Worm (Caenorhabditis elegans): Measurements from ENCODE around the gene R74.7.

DNA sequence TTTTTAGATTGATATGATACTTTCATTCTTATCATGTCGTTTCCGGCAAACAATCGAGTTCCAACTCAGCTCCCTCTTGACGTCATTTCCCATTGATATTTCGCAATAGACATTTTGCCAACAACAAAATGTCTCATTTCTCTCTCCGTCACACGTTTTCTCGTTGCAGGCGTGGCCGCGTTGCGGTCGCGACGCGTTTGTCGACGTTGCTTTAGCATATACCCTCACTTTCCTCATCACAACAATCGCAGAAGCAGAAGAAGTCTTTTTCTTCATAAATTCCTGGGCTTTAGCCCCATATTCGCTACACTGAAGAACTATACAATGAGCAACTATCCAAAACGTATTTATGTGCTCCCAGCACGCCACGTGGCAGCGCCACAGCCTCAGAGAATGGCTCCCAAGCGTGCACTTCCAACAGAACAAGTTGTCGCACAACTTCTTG is 10.5 kb upstream of the R74.7 start, which contains the start of gene xbp-1:
- TF ChIP-seq aly-2 (tag; optimal IDR thresholded peaks at IDR 0.05) (peak; percentile 45), dsc-1 (tag; optimal IDR thresholded peaks at IDR 0.05) (peak; percentile 54), elt-3 (tag; optimal IDR thresholded peaks at IDR 0.05) (peak in 4 of 6 experiments; percentile 25 to 75 (median 64)), sox-4 (tag; optimal IDR thresholded peaks at IDR 0.05) (no peak), aha-1 (tag; optimal IDR thresholded peaks at IDR 0.05) (no peak), nhr-12 (tag; optimal IDR thresholded peaks at IDR 0.05) (no peak), lin-15B (tag; optimal IDR thresholded peaks at IDR 0.05) (peak; percentile 68), lin-39 (tag; optimal IDR thresholded peaks at IDR 0.05) (no peak), nhr-11 (tag; optimal IDR thresholded peaks at IDR 0.05) (peak; percentile 75), irx-1 (tag; optimal IDR thresholded peaks at IDR 0.05) (peak; percentile 45), mep-1 (tag; optimal IDR thresholded peaks at IDR 0.05) (peak; percentile 91), nhr-76 (tag; optimal IDR thresholded peaks at IDR 0.05) (no peak), skn-1 (tag; optimal IDR thresholded peaks at IDR 0.05) (peak; percentile 95), hlh-4 (tag; optimal IDR thresholded peaks at IDR 0.05) (no peak)

Data from whole organism, L1 larva.